Worm (Caenorhabditis elegans) whole organism, young adult: ENCODE measurements around the gene gba-1.
"Not testable (repeated sequence)": the region's sequence is repeated elsewhere in the genome, so short reads cannot be mapped to it uniquely, and the experiment has no call there.

Experiments used
- B0019.2 ChIP-seq: fragments of 200-800 bp; sonication (Bioruptor generic); conservative IDR thresholded peaks from 2 replicates; pipeline ENCODE4 v1.3.6; 2022; ENCODE audit warnings: missing genetic modification reagents, missing genetic modification characterization, missing compliant biosample characterization
- B0261.1 ChIP-seq: sonication (generic microtip); optimal IDR thresholded peaks from 2 replicates; lab custom pipeline; 2016; ENCODE audit warnings: mild to moderate bottlenecking, missing genetic modification characterization, moderate library complexity, missing compliant biosample characterization
- C06A6.2 ChIP-seq: fragments of 200-800 bp; sonication (Bioruptor generic); conservative IDR thresholded peaks from 2 replicates; pipeline ENCODE4 v1.3.6; 2022; ENCODE audit warnings: missing genetic modification characterization, missing compliant biosample characterization
- F23B12.7 ChIP-seq: sonication (generic microtip); optimal IDR thresholded peaks from 2 replicates; lab custom pipeline; 2017; ENCODE audit warnings: missing genetic modification characterization, mild to moderate bottlenecking, missing compliant biosample characterization, antibody characterized with exemption, moderate library complexity; ENCODE audit not compliant: insufficient read depth
- F49E8.2 ChIP-seq: sonication (generic microtip); optimal IDR thresholded peaks from 3 replicates; lab custom pipeline; 2017; ENCODE audit warnings: missing genetic modification characterization, mild to moderate bottlenecking, missing compliant biosample characterization, antibody characterized with exemption, moderate library complexity; ENCODE audit not compliant: insufficient read depth
- F55B11.4 ChIP-seq: sonication (generic microtip); optimal IDR thresholded peaks from 2 replicates; lab custom pipeline; 2016; ENCODE audit warnings: missing compliant biosample characterization, missing genetic modification characterization, borderline replicate concordance; ENCODE audit not compliant: insufficient read depth
- Y53F4B.3 ChIP-seq: fragments of 200-800 bp; sonication (Bioruptor generic); IDR thresholded peaks from 2 replicates; pipeline ENCODE4 v1.3.6; 2022; ENCODE audit warnings: missing genetic modification reagents, missing genetic modification characterization, missing compliant biosample characterization
- Y53G8AR.9 ChIP-seq: fragments of 200-800 bp; sonication (Bioruptor generic); conservative IDR thresholded peaks from 2 replicates; pipeline ENCODE4 v1.3.6; 2022; ENCODE audit warnings: missing genetic modification reagents, missing genetic modification characterization, missing compliant biosample characterization
- ZK185.1 ChIP-seq: sonication (generic microtip); optimal IDR thresholded peaks from 2 replicates; lab custom pipeline; 2016; ENCODE audit warnings: mild to moderate bottlenecking, missing genetic modification characterization, missing compliant biosample characterization; ENCODE audit not compliant: poor library complexity, severe bottlenecking
- athp-1 ChIP-seq: sonication (generic microtip); optimal IDR thresholded peaks from 2 replicates; lab custom pipeline; 2017; ENCODE audit warnings: mild to moderate bottlenecking, missing genetic modification characterization, missing compliant biosample characterization
- attf-3 ChIP-seq: fragments of 200-800 bp; sonication (Bioruptor generic); conservative IDR thresholded peaks from 2 replicates; pipeline ENCODE4 v1.3.6; 2022; ENCODE audit warnings: missing genetic modification reagents, missing genetic modification characterization, missing compliant biosample characterization
- bed-1 ChIP-seq: fragments of 200-800 bp; sonication (Bioruptor generic); IDR thresholded peaks from 2 replicates; pipeline ENCODE4 v1.3.6; 2022; ENCODE audit warnings: missing genetic modification reagents, missing genetic modification characterization, missing compliant biosample characterization
- cebp-2 ChIP-seq: fragments of 200-800 bp; sonication (Bioruptor generic); IDR thresholded peaks from 2 replicates; pipeline ENCODE4 v1.3.6; 2022; ENCODE audit warnings: missing genetic modification characterization, missing compliant biosample characterization
- ceh-40 ChIP-seq: fragments of 200-800 bp; sonication (Bioruptor generic); IDR thresholded peaks from 2 replicates; pipeline ENCODE4 v1.3.6; 2022; ENCODE audit warnings: missing genetic modification characterization, missing compliant biosample characterization
- ceh-79 ChIP-seq: sonication (generic microtip); optimal IDR thresholded peaks from 2 replicates; lab custom pipeline; 2017; ENCODE audit warnings: mild to moderate bottlenecking, missing genetic modification characterization, missing compliant biosample characterization
- efl-1 ChIP-seq: fragments of 150-350 bp; optimal IDR thresholded peaks from 2 replicates; lab custom pipeline; 2014; ENCODE audit warnings: missing biosample characterization, missing genetic modification reagents, missing genetic modification characterization
- egl-18 ChIP-seq: fragments of 200-800 bp; sonication (Bioruptor generic); IDR thresholded peaks from 2 replicates; pipeline ENCODE4 v1.3.6; 2022; ENCODE audit warnings: missing genetic modification reagents, missing genetic modification characterization, missing compliant biosample characterization
- egrh-3 ChIP-seq: fragments of 200-800 bp; sonication (Bioruptor generic); IDR thresholded peaks from 2 replicates; pipeline ENCODE4 v1.3.6; 2022; ENCODE audit warnings: missing genetic modification reagents, missing genetic modification characterization, missing compliant biosample characterization
- him-1 ChIP-seq: sonication (generic microtip); optimal IDR thresholded peaks from 2 replicates; lab custom pipeline; 2016; ENCODE audit warnings: missing genotype, missing genetic modification reagents, missing genetic modification characterization, missing compliant biosample characterization
- lin-35 ChIP-seq, 3 experiments: fragments of 150-350 bp in 2 of 3; sonication (generic microtip) in 1 of 3; optimal IDR thresholded peaks; 2 replicates each; lab custom pipeline; 2014 to 2018; ENCODE audit warnings: missing biosample characterization in 3 of 3, missing genetic modification characterization in 3 of 3, missing genetic modification reagents in 3 of 3
- lsl-1 ChIP-seq: fragments of 200-800 bp; sonication (Bioruptor generic); optimal IDR thresholded peaks from 2 replicates; lab custom pipeline; 2018; ENCODE audit warnings: mild to moderate bottlenecking, missing genetic modification characterization, moderate library complexity, missing compliant biosample characterization
- madf-6 ChIP-seq: fragments of 200-800 bp; sonication (Bioruptor generic); IDR thresholded peaks from 2 replicates; pipeline ENCODE4 v1.3.6; 2022; ENCODE audit warnings: missing genetic modification reagents, missing genetic modification characterization, missing compliant biosample characterization
- madf-8 ChIP-seq: fragments of 200-800 bp; sonication (Bioruptor generic); conservative IDR thresholded peaks from 2 replicates; pipeline ENCODE4 v1.3.6; 2022; ENCODE audit warnings: missing genetic modification reagents, missing genetic modification characterization, missing compliant biosample characterization
- nhr-27 ChIP-seq: fragments of 200-800 bp; sonication (Bioruptor generic); optimal IDR thresholded peaks from 2 replicates; lab custom pipeline; 2018; ENCODE audit warnings: mild to moderate bottlenecking, missing genetic modification characterization, moderate library complexity, missing compliant biosample characterization
- pha-4 ChIP-seq: fragments of 150-350 bp; sonication (generic microtip); optimal IDR thresholded peaks from 2 replicates; lab custom pipeline; 2014; ENCODE audit warnings: missing biosample characterization, missing genetic modification reagents, missing genetic modification characterization
- sea-2 ChIP-seq: fragments of 200-800 bp; sonication (Bioruptor generic); IDR thresholded peaks from 2 replicates; pipeline ENCODE4 v1.3.6; 2022; ENCODE audit warnings: missing genetic modification characterization, missing compliant biosample characterization
- tbx-9 ChIP-seq: sonication (generic microtip); optimal IDR thresholded peaks from 2 replicates; lab custom pipeline; 2016; ENCODE audit warnings: borderline replicate concordance, missing genetic modification characterization, inconsistent platforms, missing compliant biosample characterization
- tlf-1 ChIP-seq: fragments of 200-800 bp; sonication (Bioruptor generic); optimal IDR thresholded peaks from 2 replicates; lab custom pipeline; 2018; ENCODE audit warnings: mild to moderate bottlenecking, missing genetic modification characterization, missing compliant biosample characterization
- unc-62 ChIP-seq: fragments of 150-350 bp; optimal IDR thresholded peaks from 2 replicates; lab custom pipeline; 2014; ENCODE audit warnings: missing biosample characterization, missing genetic modification reagents, missing genetic modification characterization
- xnd-1 ChIP-seq: sonication (generic microtip); optimal IDR thresholded peaks from 2 replicates; lab custom pipeline; 2016; ENCODE audit warnings: missing genotype, missing genetic modification reagents, missing genetic modification characterization, missing compliant biosample characterization
- ztf-22 ChIP-seq: fragments of 200-800 bp; sonication (Bioruptor generic); optimal IDR thresholded peaks from 2 replicates; lab custom pipeline; 2018; ENCODE audit warnings: mild to moderate bottlenecking, missing genetic modification characterization, moderate library complexity, missing compliant biosample characterization
- ztf-26 ChIP-seq: sonication (generic microtip); optimal IDR thresholded peaks from 2 replicates; lab custom pipeline; 2017; ENCODE audit warnings: missing genetic modification characterization, missing compliant biosample characterization
- ztf-28 ChIP-seq: fragments of 200-800 bp; sonication (Bioruptor generic); IDR thresholded peaks from 2 replicates; pipeline ENCODE4 v1.3.6; 2022; ENCODE audit warnings: missing genetic modification reagents, missing genetic modification characterization, missing compliant biosample characterization

The gba-1 gene

DNA sequence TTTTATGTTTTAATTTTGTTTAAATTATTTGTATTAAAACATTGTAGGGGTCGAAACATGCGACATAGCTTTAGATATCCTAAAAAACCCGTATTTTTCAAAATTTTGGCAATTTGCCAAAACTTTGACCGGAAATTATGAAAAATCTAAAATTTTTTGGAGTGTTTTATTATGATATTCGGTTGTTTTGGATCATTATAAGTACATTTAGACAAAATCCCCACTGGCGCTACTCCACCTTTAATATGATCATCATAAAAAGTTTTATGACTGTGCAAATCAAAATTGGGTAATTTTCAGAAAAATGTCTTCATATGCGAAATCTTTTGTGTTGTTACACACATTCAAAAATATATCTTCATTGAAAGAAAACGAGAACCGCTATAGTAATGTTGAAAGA, 22.8 kb upstream of the gba-1 start, which contains the start of gene math-18:
TSS of gene math-18 (plus strand) at position 301 of the 400 bp plus-strand sequence.
- TF ChIP-seq xnd-1; Y53G8AR.9 (GFP tag; lab: Robert Waterston, UW); ztf-26 (tag; lab: Kevin White, UChicago): not testable (repeated sequence)

DNA sequence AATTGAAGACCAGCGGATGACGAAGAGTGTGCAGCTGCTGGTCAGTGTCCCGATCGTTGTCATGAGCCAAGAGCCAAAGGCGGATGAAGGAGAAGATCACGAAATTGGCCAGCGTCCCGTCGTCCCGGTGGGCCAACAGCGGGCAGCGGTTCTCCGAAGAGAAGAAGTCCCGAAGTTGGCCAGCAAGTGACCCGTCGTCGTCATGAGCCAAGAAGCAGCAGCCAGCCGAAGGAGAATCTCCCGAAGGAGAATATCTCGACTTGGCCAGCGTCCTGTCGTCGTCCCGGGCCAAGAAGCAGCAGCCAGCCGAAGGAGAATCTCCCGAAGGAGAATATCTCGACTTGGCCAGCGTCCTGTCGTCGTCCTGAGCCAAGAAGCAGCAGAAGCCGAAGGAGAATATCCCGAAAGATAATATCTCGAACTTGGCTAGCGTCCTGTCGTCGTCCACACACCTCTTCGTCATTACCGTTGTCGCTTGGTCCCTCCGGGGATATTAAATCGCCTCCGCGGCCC, 13.1 kb upstream of the gba-1 start, which contains the start of gene C33C12.11:
TSS of gene C33C12.11 (minus strand) at position 463 of the 513 bp plus-strand sequence.
- TF ChIP-seq egrh-3 (GFP tag; lab: Robert Waterston, UW), result peak; percentile 59; the same call in 1 of the 2 replicates

ce11 chrII:2166376-2166775, 10.2 kb upstream of the gba-1 start, which contains the start of gene C33C12.4:
C33C12.4 (minus strand) TSS chrII:2166476.
- TF ChIP-seq B0261.1 (tag; lab: Kevin White, UChicago) (no peak), efl-1 (no peak), ztf-28 (GFP tag; lab: Robert Waterston, UW) (no peak), Y53F4B.3 (GFP tag; lab: Robert Waterston, UW) (no peak), ztf-22 (GFP tag; lab: Kevin White, UChicago) (no peak), bed-1 (no peak), madf-8 (GFP tag; lab: Robert Waterston, UW) (no peak), F23B12.7 (no peak), C06A6.2 (GFP tag; lab: Robert Waterston, UW) (no peak), nhr-27 (tag; lab: Kevin White, UChicago) (no peak), pha-4 (tag; lab: Kevin White, UChicago) (no peak), F55B11.4 (tag; lab: Kevin White, UChicago) (no peak)

DNA sequence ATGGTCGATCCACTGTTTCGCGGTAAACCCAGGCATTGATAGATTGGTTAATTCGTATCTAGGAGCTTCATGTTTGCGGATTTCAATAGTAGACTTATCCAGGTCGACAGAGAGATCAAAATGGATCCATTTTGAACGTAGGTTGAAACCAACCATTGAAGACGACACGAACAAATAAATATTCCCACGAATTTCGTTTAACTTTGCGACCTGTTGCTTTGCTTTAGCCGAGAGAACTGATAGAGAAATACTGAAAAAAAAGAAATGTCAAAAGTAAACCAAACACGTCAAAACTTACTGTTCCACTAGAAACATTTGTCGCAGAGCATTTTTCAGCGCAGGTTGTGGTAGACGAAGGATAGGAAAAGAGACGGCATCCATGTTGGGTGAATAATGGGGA, 8.2 kb upstream of the gba-1 start, which contains the start of gene fbxb-38:
TSS of gene fbxb-38 (minus strand) at position 390 of the 400 bp plus-strand sequence.
- no peak for TF ChIP-seq ceh-40 (GFP tag; lab: Robert Waterston, UW)

- TF ChIP-seq lin-35 (GFP tag; optimal IDR thresholded peaks at IDR 0.05; lab: Kevin White, UChicago), result no peak
- TF ChIP-seq ZK185.1 (tag; lab: Kevin White, UChicago), result no peak
- no peak for TF ChIP-seq unc-62 (GFP tag; lab: Kevin White, UChicago)
- no peak for TF ChIP-seq egl-18
- TF ChIP-seq cebp-2 (GFP tag; lab: Robert Waterston, UW), result no peak
- TF ChIP-seq sea-2, result no peak
- TF ChIP-seq B0019.2 (GFP tag; lab: Robert Waterston, UW), result no peak
- no peak for TF ChIP-seq madf-6 (GFP tag; lab: Robert Waterston, UW)
- TF ChIP-seq C06A6.2 (GFP tag; lab: Robert Waterston, UW), result no peak
- no peak for TF ChIP-seq ztf-26 (tag; lab: Kevin White, UChicago)
- TF ChIP-seq ceh-79 (tag; lab: Kevin White, UChicago), result no peak
- TF ChIP-seq tlf-1 (GFP tag; lab: Kevin White, UChicago), result no peak
- no peak for TF ChIP-seq him-1 (tag; lab: Kevin White, UChicago)
- TF ChIP-seq tbx-9 (tag; lab: Kevin White, UChicago), result no peak
Observed at ce11 chrII:2170085-2170484, 6.5 kb upstream of the gba-1 start, which contains the start of gene C33C12.12. C33C12.12 (minus strand) TSS chrII:2170185.

- no peak for TF ChIP-seq ztf-26 (tag; lab: Kevin White, UChicago)
- TF ChIP-seq F49E8.2 (tag; lab: Kevin White, UChicago), result no peak
- no peak for TF ChIP-seq ztf-22 (GFP tag; lab: Kevin White, UChicago)
- no peak for TF ChIP-seq athp-1
- TF ChIP-seq B0261.1 (tag; lab: Kevin White, UChicago), result no peak
- no peak for TF ChIP-seq tlf-1 (GFP tag; lab: Kevin White, UChicago)
- TF ChIP-seq attf-3 (GFP tag; lab: Robert Waterston, UW), result no peak
- no peak for TF ChIP-seq lsl-1
Observed at ce11 chrII:2175367-2175766, 1.2 kb upstream of the gba-1 start, which contains the start of gene C33C12.7. C33C12.7 (minus strand) TSS chrII:2175467.
